Worm (Caenorhabditis elegans): ENCODE data around the gene cal-4.

The cal-4 gene

DNA sequence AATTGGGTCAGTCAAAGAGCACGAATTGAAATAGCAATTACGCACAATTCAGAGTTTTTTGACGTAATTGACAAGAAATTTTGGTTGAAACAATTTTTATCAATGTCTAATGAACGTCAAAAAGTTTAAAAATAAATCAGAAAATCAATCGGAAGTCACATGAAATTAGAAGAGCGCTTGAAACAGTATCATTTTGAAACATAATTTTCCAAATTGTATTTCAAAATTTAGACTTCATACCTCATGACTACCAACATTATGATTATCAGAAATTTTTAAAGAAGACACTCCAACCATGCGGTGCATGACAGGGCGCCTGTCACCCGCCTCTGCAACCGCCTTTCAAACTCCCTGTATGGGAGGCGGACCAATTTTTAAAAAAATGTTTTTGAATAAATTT is 7.9 kb upstream of the cal-4 start:
- TF ChIP-seq elt-2 (tag; optimal IDR thresholded peaks at IDR 0.05) = peak; percentile 31
- no peak for TF ChIP-seq unc-130 (tag; optimal IDR thresholded peaks at IDR 0.05)

DNA sequence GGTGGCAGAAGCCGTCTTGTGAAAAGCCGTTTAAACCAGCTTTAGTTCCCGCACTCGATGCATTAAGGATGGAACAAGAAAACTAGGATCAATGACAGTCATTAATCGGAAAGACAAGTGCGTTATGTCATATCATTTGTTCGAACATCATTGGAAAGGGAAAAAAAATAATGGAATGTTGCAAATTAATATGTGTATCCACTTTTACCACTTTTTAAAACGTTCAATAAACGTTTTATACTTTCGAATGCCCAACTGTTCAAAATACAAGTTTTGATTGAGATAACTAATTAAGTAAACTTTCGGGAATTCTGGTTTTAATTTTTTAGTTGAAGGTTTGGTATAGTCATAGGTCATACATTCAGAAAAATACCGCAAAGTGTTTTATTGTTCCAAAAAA is 6.1 kb upstream of the cal-4 start, which contains the start of gene C02F4.4:
Gene C02F4.4, minus strand, starts transcription at position 101 of the 400 bp plus-strand sequence.
- TF ChIP-seq nhr-11 (tag; optimal IDR thresholded peaks at IDR 0.05) (no peak), nhr-237 (tag; optimal IDR thresholded peaks at IDR 0.05) (no peak), nhr-90 (tag; optimal IDR thresholded peaks at IDR 0.05; ENCODE audit: poor library complexity) (no peak), blmp-1 (tag; optimal IDR thresholded peaks at IDR 0.05) (peak; percentile 15)

DNA sequence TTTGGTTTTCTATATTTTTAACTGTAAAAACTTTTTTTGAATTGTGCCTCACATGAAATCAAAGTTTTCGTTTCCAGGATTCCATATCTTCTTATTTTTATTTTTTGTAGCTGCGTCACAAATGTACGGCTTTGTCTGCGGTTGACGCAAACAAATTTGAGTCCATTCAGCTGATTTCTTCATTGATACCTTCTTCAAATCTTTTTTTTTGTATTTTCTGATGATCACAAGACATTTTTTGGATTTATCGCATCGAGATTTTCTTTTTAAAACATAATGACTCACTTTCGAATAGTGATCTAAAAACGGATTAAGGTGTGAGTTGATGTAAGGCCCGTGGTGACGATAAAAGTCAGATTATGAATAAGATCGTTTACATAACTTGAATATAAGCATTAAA is 2.6 kb upstream of the cal-4 start:
- peak; percentile 55 for TF ChIP-seq sox-4 (tag; optimal IDR thresholded peaks at IDR 0.05)
- no peak for TF ChIP-seq pag-3 (tag; optimal IDR thresholded peaks at IDR 0.05; ENCODE audit: borderline replicate concordance, insufficient read depth)
- no peak for TF ChIP-seq nhr-237 (tag; optimal IDR thresholded peaks at IDR 0.05)
- TF ChIP-seq lin-14 (GFP tag; optimal IDR thresholded peaks at IDR 0.05) = no peak
- TF ChIP-seq xbp-1 (tag; optimal IDR thresholded peaks at IDR 0.05) = no peak
- TF ChIP-seq hpl-2 (GFP tag; optimal IDR thresholded peaks at IDR 0.05) = no peak
- TF ChIP-seq ceh-8 (GFP tag; optimal IDR thresholded peaks at IDR 0.05) = no peak
- TF ChIP-seq fkh-8 (tag; optimal IDR thresholded peaks at IDR 0.05) = peak; percentile 54
- no peak for TF ChIP-seq tbx-2 (tag; optimal IDR thresholded peaks at IDR 0.05)
- TF ChIP-seq nhr-11 (tag; optimal IDR thresholded peaks at IDR 0.05) = no peak
- no peak for TF ChIP-seq unc-86 (tag; optimal IDR thresholded peaks at IDR 0.05)
- TF ChIP-seq mdl-1 (tag; optimal IDR thresholded peaks at IDR 0.05) = no peak
- TF ChIP-seq nhr-20 (tag; optimal IDR thresholded peaks at IDR 0.05) = no peak
- TF ChIP-seq lin-35 (GFP tag; optimal IDR thresholded peaks at IDR 0.05) = no peak
- TF ChIP-seq pax-3 (tag; optimal IDR thresholded peaks at IDR 0.05) = no peak
- no peak for TF ChIP-seq snu-23 (GFP tag; optimal IDR thresholded peaks at IDR 0.05)
- TF ChIP-seq F16B12.6 (tag; optimal IDR thresholded peaks at IDR 0.05) = no peak
- TF ChIP-seq zag-1 (tag; optimal IDR thresholded peaks at IDR 0.05) = no peak
- no peak for TF ChIP-seq nhr-19 (GFP tag; conservative IDR thresholded peaks at IDR 0.05)
- TF ChIP-seq dpl-1 (GFP tag; optimal IDR thresholded peaks at IDR 0.05) = no peak
- TF ChIP-seq snpc-4 (tag; optimal IDR thresholded peaks at IDR 0.05) = no peak
- TF ChIP-seq grh-1 (GFP tag; IDR thresholded peaks at IDR 0.05) = no peak
- TF ChIP-seq nhr-71 (tag; optimal IDR thresholded peaks at IDR 0.05) = peak; percentile 3
- peak; percentile 69 for TF ChIP-seq dsc-1 (tag; optimal IDR thresholded peaks at IDR 0.05)
- TF ChIP-seq C16A3.4 (tag; optimal IDR thresholded peaks at IDR 0.05) = no peak

DNA sequence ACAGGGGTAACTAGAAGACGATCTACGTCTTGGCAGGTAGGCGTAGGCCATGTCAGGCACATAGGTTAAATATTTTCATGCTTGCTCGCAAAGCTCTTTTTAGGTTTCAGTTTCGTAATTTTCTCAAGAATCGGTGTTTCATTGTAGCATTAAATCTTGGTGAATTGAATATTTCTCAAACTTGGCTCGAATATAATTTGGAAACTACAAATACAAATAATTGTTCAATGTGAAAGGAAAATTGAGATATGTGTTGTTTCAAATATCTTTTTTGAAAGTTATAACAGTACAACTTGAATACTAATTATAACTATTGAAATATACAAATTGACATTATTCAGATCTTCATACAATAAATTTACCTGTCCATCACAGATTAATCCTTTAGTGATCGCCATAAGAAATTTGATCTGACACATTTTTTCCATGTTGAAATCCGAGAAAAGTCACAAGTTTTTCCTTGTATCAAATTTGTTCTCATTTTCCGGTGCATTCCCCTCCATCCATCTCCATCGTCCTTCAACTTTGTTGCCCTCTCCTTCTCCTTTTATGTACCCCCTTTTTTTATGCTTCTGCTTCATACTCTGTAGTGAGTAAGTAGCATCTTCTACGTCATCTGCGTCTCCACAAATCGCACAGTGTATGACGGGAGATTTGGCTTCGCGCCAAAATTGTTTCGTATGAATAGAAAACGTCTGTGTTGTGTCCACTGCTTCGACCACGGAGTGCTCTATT is 3.1 kb downstream of the cal-4 start, which contains the start of gene C02F4.5:
Gene C02F4.5, minus strand, starts transcription at position 51 of the 735 bp plus-strand sequence.
- TF ChIP-seq ceh-82 (tag; optimal IDR thresholded peaks at IDR 0.05) (peak in 1 of 3 experiments; percentile 24), fkh-8 (tag; optimal IDR thresholded peaks at IDR 0.05) (peak; percentile 60), lin-14 (GFP tag; optimal IDR thresholded peaks at IDR 0.05) (peak; percentile 70), nhr-28 (tag; optimal IDR thresholded peaks at IDR 0.05) (no peak), efl-1 (optimal IDR thresholded peaks at IDR 0.05) (no peak), efl-1 (GFP tag; optimal IDR thresholded peaks at IDR 0.05 in 1 of 2) (peak in 1 of 2 experiments; percentile 32), lin-35 (GFP tag; optimal IDR thresholded peaks at IDR 0.05) (peak in 1 of 2 experiments; percentile 5), unc-86 (tag; optimal IDR thresholded peaks at IDR 0.05) (peak; percentile 25), swsn-7 (tag; optimal IDR thresholded peaks at IDR 0.05) (peak; percentile 2), fkh-10 (GFP tag; optimal IDR thresholded peaks at IDR 0.05) (peak; percentile 74), nhr-47 (tag; optimal IDR thresholded peaks at IDR 0.05) (peak; percentile 6), nhr-71 (tag; optimal IDR thresholded peaks at IDR 0.05) (peak; percentile 28), isw-1 (GFP tag; IDR thresholded peaks at IDR 0.05) (no peak), zag-1 (tag; optimal IDR thresholded peaks at IDR 0.05) (no peak)
